Fruit fly (Drosophila melanogaster): Measurements from ENCODE around the gene CG7920.
A peak's percentile ranks its signal among the peaks of the same experiment; 100 is the strongest.

The CG7920 gene

DNA sequence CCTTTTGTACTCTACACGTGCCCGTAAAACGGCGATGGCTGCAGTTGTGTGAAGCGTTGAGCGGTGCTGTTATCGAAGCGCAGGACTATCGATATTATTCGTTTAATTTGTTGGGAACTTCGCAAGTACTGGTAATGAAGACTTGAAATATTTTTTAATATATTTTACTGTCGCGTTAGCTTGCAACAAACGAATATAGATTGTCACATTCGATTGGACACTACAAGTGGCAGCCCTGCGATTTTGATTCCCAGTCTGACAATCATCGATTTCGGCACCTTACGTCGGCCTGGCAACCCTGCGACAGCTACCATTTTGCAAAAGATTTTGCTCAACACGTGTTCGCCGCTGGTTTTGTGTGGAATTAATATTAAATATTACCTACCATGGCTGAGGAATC is 10.4 kb downstream of the CG7920 start, which contains the start of the genes Nlp and Nph (continued):
- TF ChIP-seq Dll (GFP tag; IDR thresholded peaks at IDR 0.05; ENCODE audit: partially characterized antibody) (peak; percentile 96), CG17829 (tag; optimal IDR thresholded peaks at IDR 0.05) (peak; percentile 80), bab2 (GFP tag; optimal IDR thresholded peaks at IDR 0.05) (peak; percentile 16), B-H2 (GFP tag; optimal IDR thresholded peaks at IDR 0.05) (peak; percentile 29), Dek (tag; optimal IDR thresholded peaks at IDR 0.05) (no peak), CG6765 (GFP tag; optimal IDR thresholded peaks at IDR 0.05) (no peak), tio (GFP tag; optimal IDR thresholded peaks at IDR 0.05) (no peak), CG14441 (GFP tag; IDR thresholded peaks at IDR 0.05) (no peak), CkIIα-i1 (GFP tag; IDR thresholded peaks at IDR 0.05) (no peak), Sry-β (GFP tag; optimal IDR thresholded peaks at IDR 0.05) (no peak)

DNA sequence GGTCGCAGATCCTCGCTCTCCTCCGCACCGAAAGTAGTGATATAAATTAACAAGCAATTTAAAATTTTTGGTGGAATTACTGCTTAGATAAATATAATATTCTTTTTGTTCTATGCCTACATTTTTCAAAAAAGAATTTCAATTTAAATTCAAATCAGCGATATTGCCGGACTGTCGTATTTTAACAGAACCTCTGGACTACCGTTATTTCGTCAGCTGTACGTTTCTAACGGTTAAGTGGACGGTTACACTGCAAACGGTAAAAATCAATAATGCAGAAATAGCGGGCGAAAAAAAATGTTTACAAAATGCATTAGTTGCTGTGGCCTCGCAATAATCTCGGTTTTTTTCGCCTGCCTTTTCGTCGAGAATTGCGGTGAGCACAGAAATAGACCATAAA is 14.8 kb downstream of the CG7920 start, which contains the start of gene Tace:
Gene Tace (plus strand): TSS at position 245 of the 400 bp plus-strand sequence.
- TF ChIP-seq Dp (GFP tag; optimal IDR thresholded peaks at IDR 0.05) (peak; percentile 66), Myb (GFP tag; optimal IDR thresholded peaks at IDR 0.05) (peak; percentile 76), CG4328 (GFP tag; optimal IDR thresholded peaks at IDR 0.05) (no peak), jumu (GFP tag; optimal IDR thresholded peaks at IDR 0.05) (no peak), NfI (GFP tag; optimal IDR thresholded peaks at IDR 0.05) (no peak), Hmr (GFP tag; optimal IDR thresholded peaks at IDR 0.05) (no peak), crp (GFP tag; optimal IDR thresholded peaks at IDR 0.05) (peak in 1 of 2 experiments; percentile 36), Hey (tag; optimal IDR thresholded peaks at IDR 0.05) (no peak), ash1 (GFP tag; optimal IDR thresholded peaks at IDR 0.05) (no peak), CG10462 (GFP tag; optimal IDR thresholded peaks at IDR 0.05) (peak; percentile 95), CG1792 (GFP tag; optimal IDR thresholded peaks at IDR 0.05) (no peak), MESR4 (GFP tag; optimal IDR thresholded peaks at IDR 0.05) (peak; percentile 39), CG16779 (GFP tag; IDR thresholded peaks at IDR 0.05) (no peak), peb (GFP tag; IDR thresholded peaks at IDR 0.05) (no peak), CG4820 (GFP tag; optimal IDR thresholded peaks at IDR 0.05) (no peak), CG7987 (GFP tag; optimal IDR thresholded peaks at IDR 0.05) (no peak), CG1603 (tag; optimal IDR thresholded peaks at IDR 0.05) (peak; percentile 16), zfh2 (GFP tag; optimal IDR thresholded peaks at IDR 0.05) (no peak), insv (GFP tag; optimal IDR thresholded peaks at IDR 0.05) (peak in 1 of 2 experiments; percentile 96), pzg (GFP tag; optimal IDR thresholded peaks at IDR 0.05) (peak; percentile 44), CG30431 (GFP tag; optimal IDR thresholded peaks at IDR 0.05) (no peak), zf30C (GFP tag; optimal IDR thresholded peaks at IDR 0.05) (peak; percentile 7), CG10543 (GFP tag; optimal IDR thresholded peaks at IDR 0.05) (no peak), trem (tag; optimal IDR thresholded peaks at IDR 0.05) (peak; percentile 31), z (GFP tag; IDR thresholded peaks at IDR 0.05) (no peak), chinmo (GFP tag; IDR thresholded peaks at IDR 0.05; ENCODE audit: partially characterized antibody) (0 out of 4 replicates have a peak, but pooled peaks have one; percentile 20), unc-4 (GFP tag; IDR thresholded peaks at IDR 0.05; ENCODE audit: partially characterized antibody) (no peak), CG4282 (GFP tag; optimal IDR thresholded peaks at IDR 0.05) (no peak), ttk (GFP tag; IDR thresholded peaks at IDR 0.05) (no peak), CG11560 (tag; IDR thresholded peaks at IDR 0.05) (no peak), sqz (GFP tag; optimal IDR thresholded peaks at IDR 0.05) (no peak), Elba2 (GFP tag; optimal IDR thresholded peaks at IDR 0.05) (peak; percentile 85), CG3407 (GFP tag; optimal IDR thresholded peaks at IDR 0.05) (no peak), ind (GFP tag; optimal IDR thresholded peaks at IDR 0.05) (no peak), gfzf (GFP tag; optimal IDR thresholded peaks at IDR 0.05) (peak; percentile 67), CG11247 (GFP tag; IDR thresholded peaks at IDR 0.05) (no peak), fru (optimal IDR thresholded peaks at IDR 0.05) (no peak), CG6854 (GFP tag; optimal IDR thresholded peaks at IDR 0.05) (no peak), CG9797 (GFP tag; optimal IDR thresholded peaks at IDR 0.05) (peak; percentile 15), nerfin-1 (tag; optimal IDR thresholded peaks at IDR 0.05) (peak; percentile 30)
